Worm (Caenorhabditis elegans) whole organism, young adult: Measurements from ENCODE around the gene cyb-3.

Experiments used
- B0035.1 ChIP-seq: sonication (generic microtip); optimal IDR thresholded peaks from 2 replicates; lab custom pipeline; 2016; ENCODE audit warnings: missing genetic modification characterization, mild to moderate bottlenecking, missing compliant biosample characterization, missing genotype, missing genetic modification reagents
- C06A6.2 ChIP-seq: fragments of 200-800 bp; sonication (Bioruptor generic); conservative IDR thresholded peaks from 2 replicates; pipeline ENCODE4 v1.3.6; 2022; ENCODE audit warnings: missing genetic modification characterization, missing compliant biosample characterization
- C17E4.6 ChIP-seq: fragments of 200-800 bp; sonication (Bioruptor generic); IDR thresholded peaks from 2 replicates; pipeline ENCODE4 v1.3.6; 2022; ENCODE audit warnings: missing genetic modification reagents, missing genetic modification characterization, missing compliant biosample characterization
- D2030.7 ChIP-seq: fragments of 200-800 bp; sonication (Bioruptor generic); IDR thresholded peaks from 2 replicates; pipeline ENCODE4 v1.3.6; 2022; ENCODE audit warnings: missing genetic modification reagents, missing genetic modification characterization, missing compliant biosample characterization
- F23B12.7 ChIP-seq: sonication (generic microtip); optimal IDR thresholded peaks from 2 replicates; lab custom pipeline; 2017; ENCODE audit warnings: missing genetic modification characterization, mild to moderate bottlenecking, missing compliant biosample characterization, antibody characterized with exemption, moderate library complexity; ENCODE audit not compliant: insufficient read depth
- F52B5.7 ChIP-seq: sonication (generic microtip); optimal IDR thresholded peaks from 2 replicates; lab custom pipeline; 2016; ENCODE audit warnings: mild to moderate bottlenecking, missing genetic modification characterization, missing compliant biosample characterization
- T07F8.4 ChIP-seq: sonication (generic microtip); optimal IDR thresholded peaks from 2 replicates; lab custom pipeline; 2016; ENCODE audit warnings: mild to moderate bottlenecking, missing genetic modification characterization, moderate library complexity, missing compliant biosample characterization
- T26A5.8 ChIP-seq: sonication (generic microtip); optimal IDR thresholded peaks from 2 replicates; lab custom pipeline; 2016; ENCODE audit warnings: missing genetic modification characterization, missing compliant biosample characterization
- Y53G8AR.9 ChIP-seq: fragments of 200-800 bp; sonication (Bioruptor generic); conservative IDR thresholded peaks from 2 replicates; pipeline ENCODE4 v1.3.6; 2022; ENCODE audit warnings: missing genetic modification reagents, missing genetic modification characterization, missing compliant biosample characterization
- Y67H2A.10 ChIP-seq: fragments of 200-800 bp; sonication (Bioruptor generic); conservative IDR thresholded peaks from 2 replicates; pipeline ENCODE4 v1.3.6; 2022; ENCODE audit warnings: missing genetic modification reagents, missing genetic modification characterization, missing compliant biosample characterization
- aptf-3 ChIP-seq: fragments of 200-800 bp; sonication (Bioruptor generic); IDR thresholded peaks from 2 replicates; pipeline ENCODE4 v1.3.6; 2022; ENCODE audit warnings: missing genetic modification characterization, missing compliant biosample characterization
- atf-7 ChIP-seq: sonication (generic microtip); optimal IDR thresholded peaks from 2 replicates; lab custom pipeline; 2017; ENCODE audit warnings: mild to moderate bottlenecking, missing genetic modification characterization, missing compliant biosample characterization
- bed-2 ChIP-seq: fragments of 200-800 bp; sonication (Bioruptor generic); IDR thresholded peaks from 2 replicates; pipeline ENCODE4 v1.3.6; 2022; ENCODE audit warnings: missing genetic modification reagents, missing genetic modification characterization, missing compliant biosample characterization
- cebp-1 ChIP-seq, 2 experiments: fragments of 200-800 bp in 1 of 2; sonication (Bioruptor generic) in 1 of 2; sonication (generic microtip) in 1 of 2; IDR thresholded peaks in 1 of 2; optimal IDR thresholded peaks in 1 of 2; 2 replicates each; pipeline versions ENCODE4 v1.3.6 to Lab custom; 2017 to 2022; ENCODE audit warnings: missing compliant biosample characterization in 2 of 2, missing genetic modification characterization in 2 of 2, mild to moderate bottlenecking in 1 of 2, missing genetic modification reagents in 1 of 2, moderate library complexity in 1 of 2
- cebp-2 ChIP-seq: fragments of 200-800 bp; sonication (Bioruptor generic); IDR thresholded peaks from 2 replicates; pipeline ENCODE4 v1.3.6; 2022; ENCODE audit warnings: missing genetic modification characterization, missing compliant biosample characterization
- ceh-27 ChIP-seq: fragments of 200-800 bp; sonication (Bioruptor generic); optimal IDR thresholded peaks from 2 replicates; lab custom pipeline; 2018; ENCODE audit warnings: mild to moderate bottlenecking, missing genetic modification characterization, moderate library complexity, missing compliant biosample characterization
- ceh-40 ChIP-seq: fragments of 200-800 bp; sonication (Bioruptor generic); IDR thresholded peaks from 2 replicates; pipeline ENCODE4 v1.3.6; 2022; ENCODE audit warnings: missing genetic modification characterization, missing compliant biosample characterization
- chd-7 ChIP-seq: sonication (generic microtip); optimal IDR thresholded peaks from 2 replicates; lab custom pipeline; 2016; ENCODE audit warnings: mild to moderate bottlenecking, missing genetic modification characterization, moderate library complexity, missing compliant biosample characterization
- egl-18 ChIP-seq: fragments of 200-800 bp; sonication (Bioruptor generic); IDR thresholded peaks from 2 replicates; pipeline ENCODE4 v1.3.6; 2022; ENCODE audit warnings: missing genetic modification reagents, missing genetic modification characterization, missing compliant biosample characterization
- egl-44 ChIP-seq: fragments of 200-800 bp; sonication (Bioruptor generic); IDR thresholded peaks from 2 replicates; pipeline ENCODE4 v1.3.6; 2022; ENCODE audit warnings: missing genetic modification reagents, missing genetic modification characterization, missing compliant biosample characterization
- ekl-4 ChIP-seq: fragments of 200-800 bp; sonication (Bioruptor generic); IDR thresholded peaks from 2 replicates; pipeline ENCODE4 v1.3.6; 2022; ENCODE audit warnings: missing genetic modification reagents, missing genetic modification characterization, missing compliant biosample characterization
- hmg-1.2 ChIP-seq: fragments of 200-800 bp; sonication (Bioruptor generic); IDR thresholded peaks from 2 replicates; pipeline ENCODE4 v1.3.6; 2022; ENCODE audit warnings: missing genetic modification reagents, missing genetic modification characterization, missing compliant biosample characterization
- hmg-20 ChIP-seq: fragments of 200-800 bp; sonication (Bioruptor generic); IDR thresholded peaks from 2 replicates; pipeline ENCODE4 v1.3.6; 2022; ENCODE audit warnings: missing genetic modification reagents, missing genetic modification characterization, missing compliant biosample characterization
- let-526 ChIP-seq: fragments of 200-800 bp; sonication (Bioruptor generic); IDR thresholded peaks from 2 replicates; pipeline ENCODE4 v1.3.6; 2022; ENCODE audit warnings: missing genetic modification reagents, missing genetic modification characterization, missing compliant biosample characterization
- lin-40 ChIP-seq: sonication (generic microtip); optimal IDR thresholded peaks from 2 replicates; lab custom pipeline; 2016; ENCODE audit warnings: missing genetic modification characterization, mild to moderate bottlenecking, missing compliant biosample characterization, missing genotype, missing genetic modification reagents
- mxl-1 ChIP-seq: sonication (generic microtip); optimal IDR thresholded peaks from 2 replicates; lab custom pipeline; 2016; ENCODE audit warnings: missing genetic modification characterization, missing compliant biosample characterization
- nfya-2 ChIP-seq: fragments of 200-800 bp; sonication (Bioruptor generic); IDR thresholded peaks from 2 replicates; pipeline ENCODE4 v1.3.6; 2022; ENCODE audit warnings: missing genetic modification reagents, missing genetic modification characterization, missing compliant biosample characterization
- nfyb-1 ChIP-seq: fragments of 200-800 bp; sonication (Bioruptor generic); IDR thresholded peaks from 2 replicates; pipeline ENCODE4 v1.3.6; 2022; ENCODE audit warnings: missing genetic modification reagents, missing genetic modification characterization, missing compliant biosample characterization
- nhr-179 ChIP-seq: sonication (generic microtip); optimal IDR thresholded peaks from 2 replicates; lab custom pipeline; 2016; ENCODE audit warnings: mild to moderate bottlenecking, missing genetic modification characterization, missing compliant biosample characterization
- nhr-27 ChIP-seq: fragments of 200-800 bp; sonication (Bioruptor generic); optimal IDR thresholded peaks from 2 replicates; lab custom pipeline; 2018; ENCODE audit warnings: mild to moderate bottlenecking, missing genetic modification characterization, moderate library complexity, missing compliant biosample characterization
- pha-4 ChIP-seq: fragments of 150-350 bp; sonication (generic microtip); optimal IDR thresholded peaks from 2 replicates; lab custom pipeline; 2014; ENCODE audit warnings: missing biosample characterization, missing genetic modification reagents, missing genetic modification characterization
- repo-1 ChIP-seq: sonication (generic microtip); optimal IDR thresholded peaks from 2 replicates; lab custom pipeline; 2017; ENCODE audit warnings: mild to moderate bottlenecking, missing genetic modification characterization, missing compliant biosample characterization
- rpc-1 ChIP-seq, 2 experiments: fragments of 150-350 bp in 1 of 2; sonication (generic microtip) in 1 of 2; optimal IDR thresholded peaks; 2 replicates each; lab custom pipeline; 2014 to 2018; ENCODE audit warnings: missing biosample characterization in 1 of 2, missing genetic modification characterization in 1 of 2, missing genetic modification reagents in 1 of 2, missing genotype in 1 of 2
- snpc-3.4 ChIP-seq: sonication (generic microtip); optimal IDR thresholded peaks from 2 replicates; lab custom pipeline; 2017; ENCODE audit warnings: missing genetic modification characterization, mild to moderate bottlenecking, missing compliant biosample characterization, antibody characterized with exemption, moderate library complexity, missing genotype, missing genetic modification reagents
- snpc-4 ChIP-seq, 5 experiments: fragments of 150-350 bp in 1 of 5; sonication (generic microtip) in 4 of 5; optimal IDR thresholded peaks; 2 replicates each; lab custom pipeline; 2014 to 2018; ENCODE audit warnings: missing genetic modification characterization in 5 of 5, missing biosample characterization in 3 of 5, antibody characterized with exemption in 2 of 5, mild to moderate bottlenecking in 2 of 5, missing compliant biosample characterization in 2 of 5, missing genotype in 2 of 5, moderate library complexity in 2 of 5, missing genetic modification reagents in 1 of 5
- tbp1 ChIP-seq: fragments of 200-800 bp; sonication (Bioruptor generic); optimal IDR thresholded peaks from 2 replicates; lab custom pipeline; 2018; ENCODE audit warnings: mild to moderate bottlenecking, missing genetic modification characterization, missing compliant biosample characterization
- tlf-1 ChIP-seq: fragments of 200-800 bp; sonication (Bioruptor generic); optimal IDR thresholded peaks from 2 replicates; lab custom pipeline; 2018; ENCODE audit warnings: mild to moderate bottlenecking, missing genetic modification characterization, missing compliant biosample characterization
- zfh-2 ChIP-seq: fragments of 200-800 bp; sonication (Bioruptor generic); conservative IDR thresholded peaks from 2 replicates; pipeline ENCODE4 v1.3.6; 2022; ENCODE audit warnings: missing genetic modification reagents, missing genetic modification characterization, missing compliant biosample characterization
- ztf-26 ChIP-seq: sonication (generic microtip); optimal IDR thresholded peaks from 2 replicates; lab custom pipeline; 2017; ENCODE audit warnings: missing genetic modification characterization, missing compliant biosample characterization

Gene cyb-3

DNA sequence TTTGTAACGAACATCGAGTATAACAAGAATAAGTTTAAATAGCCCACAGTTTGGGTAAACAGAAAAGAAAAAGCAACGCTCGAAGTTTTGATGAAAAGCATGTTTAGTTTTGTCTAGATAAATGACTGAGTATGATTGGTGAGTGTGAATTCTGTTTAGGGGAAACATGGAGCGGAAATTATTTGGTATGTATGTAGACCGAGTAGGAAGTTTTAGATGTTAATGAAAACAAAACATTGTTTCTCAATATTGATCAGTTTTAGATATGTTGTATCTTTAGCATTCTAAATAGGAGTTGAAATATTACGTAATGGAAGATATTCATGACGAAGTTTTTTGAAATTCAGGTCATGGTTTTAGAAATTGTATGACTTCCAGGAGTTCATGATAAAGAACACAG, 17.1 kb downstream of the cyb-3 start, which contains the start of gene srbc-63:
Gene srbc-63 (minus strand): TSS at position 101 of the 400 bp plus-strand sequence.
- no peak for TF ChIP-seq mxl-1 (tag; lab: Kevin White, UChicago)
- TF ChIP-seq nhr-179 (tag; lab: Kevin White, UChicago): no peak
- TF ChIP-seq, all 124 proteins: peak for 0

ce11 chrV:15413847-15414246, 18.4 kb downstream of the cyb-3 start, which contains the start of gene srh-264:
srh-264 (plus strand) TSS chrV:15414147.
- TF ChIP-seq T26A5.8: no peak
- no peak for TF ChIP-seq T07F8.4 (tag; lab: Kevin White, UChicago)
- TF ChIP-seq F23B12.7 (tag; lab: Kevin White, UChicago): no peak
- no peak for TF ChIP-seq nfyb-1
- no peak for TF ChIP-seq ceh-27
- TF ChIP-seq snpc-3.4: no peak
- no peak for TF ChIP-seq D2030.7 (GFP tag; lab: Robert Waterston, UW)
- TF ChIP-seq tlf-1 (GFP tag; lab: Kevin White, UChicago): no peak
- no peak for TF ChIP-seq bed-2 (GFP tag; lab: Robert Waterston, UW)
- TF ChIP-seq repo-1: no peak
- no peak for TF ChIP-seq nfya-2 (GFP tag; lab: Robert Waterston, UW)
- no peak for TF ChIP-seq egl-44 (GFP tag; lab: Robert Waterston, UW)
- no peak for TF ChIP-seq C17E4.6 (GFP tag; lab: Robert Waterston, UW)
- no peak for TF ChIP-seq Y53G8AR.9 (GFP tag; lab: Robert Waterston, UW)
- TF ChIP-seq F52B5.7 (tag; lab: Kevin White, UChicago): no peak
- no peak for TF ChIP-seq nhr-27
- no peak for TF ChIP-seq ceh-40

- TF ChIP-seq zfh-2 (GFP tag; lab: Robert Waterston, UW) (no peak), nfya-2 (GFP tag; lab: Robert Waterston, UW) (no peak), pha-4 (tag; lab: Kevin White, UChicago) (no peak), tbp1 (GFP tag; lab: Kevin White, UChicago) (no peak), nfyb-1 (no peak)
Measured at ce11 chrV:15415951-15416350, 20.5 kb downstream of the cyb-3 start, which contains the start of gene srh-265. srh-265 (plus strand) TSS chrV:15416251.

- TF ChIP-seq hmg-1.2 (GFP tag; lab: Robert Waterston, UW): no peak
- TF ChIP-seq snpc-4 (GFP tag; optimal IDR thresholded peaks at IDR 0.05; lab: Kevin White, UChicago): no peak
- TF ChIP-seq snpc-4 (tag; optimal IDR thresholded peaks at IDR 0.05; lab: Kevin White, UChicago): no peak
- no peak for TF ChIP-seq atf-7
- TF ChIP-seq hmg-20 (GFP tag; lab: Robert Waterston, UW): no peak
- TF ChIP-seq ekl-4 (GFP tag; lab: Robert Waterston, UW): no peak
- no peak for TF ChIP-seq lin-40
- no peak for TF ChIP-seq C17E4.6 (GFP tag; lab: Robert Waterston, UW)
- TF ChIP-seq cebp-2: no peak
- no peak for TF ChIP-seq aptf-3 (GFP tag; lab: Robert Waterston, UW)
- TF ChIP-seq B0035.1: no peak
- TF ChIP-seq rpc-1 (optimal IDR thresholded peaks at IDR 0.05; lab: Kevin White, UChicago): no peak
- TF ChIP-seq rpc-1 (tag; optimal IDR thresholded peaks at IDR 0.05; lab: Kevin White, UChicago): no peak
Measured at ce11 chrV:15417822-15418221, 22.3 kb downstream of the cyb-3 start, which contains the start of gene T06E6.10. T06E6.10 (plus strand) TSS chrV:15418122.

- TF ChIP-seq ztf-26 (no peak), C06A6.2 (GFP tag; lab: Robert Waterston, UW) (no peak), zfh-2 (GFP tag; lab: Robert Waterston, UW) (no peak), tbp1 (GFP tag; lab: Kevin White, UChicago) (no peak), chd-7 (no peak), cebp-1 (GFP tag; IDR thresholded peaks at IDR 0.05; lab: Robert Waterston, UW) (no peak), cebp-1 (tag; optimal IDR thresholded peaks at IDR 0.05; lab: Kevin White, UChicago) (no peak), Y67H2A.10 (GFP tag; lab: Robert Waterston, UW) (no peak), egl-18 (GFP tag; lab: Robert Waterston, UW) (no peak), let-526 (GFP tag; lab: Robert Waterston, UW) (no peak)
Measured at ce11 chrV:15423601-15424000, 28.1 kb downstream of the cyb-3 start, which contains the start of gene fbxa-104. fbxa-104 (minus strand) TSS chrV:15423683.
